Worm (Caenorhabditis elegans) whole organism, L3 larva: ENCODE results near the gene C23H3.5.

Source experiments
- aly-2 ChIP-seq: fragments of 150-350 bp; optimal IDR thresholded peaks from 2 replicates; lab custom pipeline; 2014; ENCODE audit warnings: missing biosample characterization, missing genetic modification characterization
- ama-1 ChIP-seq: fragments of 150-350 bp; optimal IDR thresholded peaks from 2 replicates; lab custom pipeline; 2018
- ceh-16 ChIP-seq: sonication (generic microtip); optimal IDR thresholded peaks from 2 replicates; lab custom pipeline; 2017; ENCODE audit warnings: missing biosample characterization, missing genetic modification characterization
- ceh-82 ChIP-seq: fragments of 150-350 bp; optimal IDR thresholded peaks from 2 replicates; lab custom pipeline; 2014; ENCODE audit warnings: missing biosample characterization, missing genetic modification characterization
- mdl-1 ChIP-seq: fragments of 150-350 bp; optimal IDR thresholded peaks from 2 replicates; lab custom pipeline; 2014; ENCODE audit warnings: missing biosample characterization, missing genetic modification characterization
- nhr-11 ChIP-seq: fragments of 150-350 bp; optimal IDR thresholded peaks from 2 replicates; lab custom pipeline; 2014; ENCODE audit warnings: missing biosample characterization, missing genetic modification characterization
- nhr-43 ChIP-seq: sonication (generic microtip); optimal IDR thresholded peaks from 2 replicates; lab custom pipeline; 2016; ENCODE audit warnings: mild to moderate bottlenecking, missing genetic modification characterization, missing compliant biosample characterization; ENCODE audit not compliant: poor library complexity, severe bottlenecking
- nhr-77 ChIP-seq: fragments of 150-350 bp; optimal IDR thresholded peaks from 2 replicates; lab custom pipeline; 2014; ENCODE audit warnings: missing biosample characterization, missing genetic modification characterization
- pha-4 ChIP-seq: fragments of 150-350 bp; optimal IDR thresholded peaks from 2 replicates; lab custom pipeline; 2014; ENCODE audit warnings: missing biosample characterization, missing genetic modification reagents, missing genetic modification characterization
- sea-2 ChIP-seq: fragments of 150-350 bp; sonication (generic microtip); optimal IDR thresholded peaks from 4 replicates; lab custom pipeline; 2014; ENCODE audit warnings: missing biosample characterization, missing genetic modification reagents, missing genetic modification characterization
- skn-1 ChIP-seq: fragments of 150-350 bp; optimal IDR thresholded peaks from 2 replicates; lab custom pipeline; 2014; ENCODE audit warnings: missing biosample characterization, missing genetic modification characterization
- snpc-4 ChIP-seq: fragments of 150-350 bp; optimal IDR thresholded peaks from 2 replicates; lab custom pipeline; 2014; ENCODE audit warnings: missing biosample characterization, missing genetic modification characterization
- tbx-2 ChIP-seq: sonication (generic microtip); optimal IDR thresholded peaks from 2 replicates; lab custom pipeline; 2016; ENCODE audit warnings: mild to moderate bottlenecking, missing genetic modification characterization, missing compliant biosample characterization
- unc-62 ChIP-seq: fragments of 150-350 bp; sonication (generic microtip); optimal IDR thresholded peaks from 4 replicates; lab custom pipeline; 2014; ENCODE audit warnings: missing biosample characterization, missing genetic modification reagents, missing genetic modification characterization

- TF ChIP-seq unc-62 (GFP tag; lab: Kevin White, UChicago): no peak
- TF ChIP-seq mdl-1: no peak
- no peak for TF ChIP-seq nhr-77 (tag; lab: Kevin White, UChicago)
- no peak for TF ChIP-seq skn-1 (tag; lab: Kevin White, UChicago)
- TF ChIP-seq ceh-82 (tag; lab: Kevin White, UChicago): no peak
- TF ChIP-seq tbx-2 (tag; lab: Kevin White, UChicago): no peak
- no peak for TF ChIP-seq nhr-11
- TF ChIP-seq ama-1 (lab: Kevin White, UChicago): no peak
- no peak for TF ChIP-seq sea-2
- no peak for TF ChIP-seq snpc-4 (tag; lab: Kevin White, UChicago)
- no peak for TF ChIP-seq pha-4 (tag; lab: Kevin White, UChicago)
- no peak for TF ChIP-seq aly-2 (tag; lab: Kevin White, UChicago)
- TF ChIP-seq ceh-16 (tag; lab: Kevin White, UChicago): no peak
- no peak for TF ChIP-seq nhr-43 (tag; lab: Kevin White, UChicago)
Measured at ce11 chrII:87937-88336, 40.6 kb downstream of the C23H3.5 start.
